Fruit fly (Drosophila melanogaster) whole organism, embryonic: ENCODE results near the gene CG13917.

Source experiments
- Ada2b ChIP-seq: fragments of 200-800 bp; sonication (Bioruptor generic); IDR thresholded peaks from 2 replicates; pipeline ENCODE4 v1.3.6; 2022; ENCODE audit warnings: missing biosample characterization, missing genetic modification characterization
- Asciz ChIP-seq: fragments of 200-800 bp; sonication (Bioruptor generic); optimal IDR thresholded peaks from 2 replicates; lab custom pipeline; 2017; ENCODE audit warnings: missing biosample characterization, mild to moderate bottlenecking, missing genetic modification characterization, missing genetic modification reagents
- Atf-2 ChIP-seq: fragments of 200-800 bp; sonication (Bioruptor generic); optimal IDR thresholded peaks from 2 replicates; lab custom pipeline; 2016; ENCODE audit warnings: missing biosample characterization, missing genetic modification characterization
- Blimp-1 ChIP-seq: fragments of 200-800 bp; sonication (Bioruptor generic); optimal IDR thresholded peaks from 3 replicates; lab custom pipeline; 2018; ENCODE audit warnings: missing biosample characterization, missing genetic modification characterization, mild to moderate bottlenecking, moderate library complexity, missing genetic modification reagents
- Bteb2 ChIP-seq: fragments of 200-800 bp; sonication (Bioruptor generic); optimal IDR thresholded peaks from 2 replicates; lab custom pipeline; 2016; ENCODE audit warnings: missing biosample characterization, missing genetic modification characterization
- CG12942 ChIP-seq: fragments of 200-800 bp; sonication (Bioruptor generic); optimal IDR thresholded peaks from 3 replicates; lab custom pipeline; 2016; ENCODE audit warnings: missing biosample characterization, missing genetic modification characterization
- CG13123 ChIP-seq: fragments of 200-800 bp; sonication (Bioruptor generic); optimal IDR thresholded peaks from 2 replicates; lab custom pipeline; 2016; ENCODE audit warnings: missing biosample characterization, missing genetic modification characterization
- CG13424 ChIP-seq: fragments of 200-800 bp; sonication (Bioruptor generic); optimal IDR thresholded peaks from 2 replicates; lab custom pipeline; 2019; ENCODE audit warnings: missing biosample characterization, mild to moderate bottlenecking, missing genetic modification characterization, moderate library complexity
- CG18011 ChIP-seq: fragments of 200-800 bp; sonication (Bioruptor generic); optimal IDR thresholded peaks from 2 replicates; lab custom pipeline; 2017; ENCODE audit warnings: missing biosample characterization, missing genetic modification characterization, mild to moderate bottlenecking, moderate library complexity, missing genotype
- CG18262 ChIP-seq: fragments of 200-800 bp; optimal IDR thresholded peaks from 3 replicates; lab custom pipeline; 2019; ENCODE audit warnings: missing biosample characterization, mild to moderate bottlenecking, missing genetic modification characterization, moderate library complexity
- CG18764 ChIP-seq: fragments of 200-800 bp; sonication (Bioruptor generic); optimal IDR thresholded peaks from 3 replicates; lab custom pipeline; 2016; ENCODE audit warnings: missing biosample characterization, missing genetic modification characterization
- CG2712 ChIP-seq: fragments of 200-800 bp; optimal IDR thresholded peaks from 3 replicates; lab custom pipeline; 2019; ENCODE audit warnings: missing biosample characterization, mild to moderate bottlenecking, missing genetic modification characterization, moderate library complexity
- CG31441 ChIP-seq: fragments of 200-800 bp; sonication (Bioruptor generic); IDR thresholded peaks from 2 replicates; pipeline ENCODE4 v1.3.6; 2022; ENCODE audit warnings: missing biosample characterization, missing genetic modification characterization
- CG32767 ChIP-seq: fragments of 200-800 bp; sonication (Bioruptor generic); IDR thresholded peaks from 2 replicates; pipeline ENCODE4 v1.3.6; 2022; ENCODE audit warnings: missing biosample characterization, missing genetic modification characterization
- CG3995 ChIP-seq: fragments of 200-800 bp; sonication (Bioruptor generic); optimal IDR thresholded peaks from 3 replicates; lab custom pipeline; 2016; ENCODE audit warnings: missing biosample characterization, missing genetic modification characterization
- CG4707 ChIP-seq: fragments of 200-800 bp; sonication (Bioruptor generic); optimal IDR thresholded peaks from 2 replicates; lab custom pipeline; 2018; ENCODE audit warnings: missing biosample characterization, mild to moderate bottlenecking, missing genetic modification characterization, moderate library complexity
- CG5953 ChIP-seq: fragments of 200-800 bp; sonication (Bioruptor generic); IDR thresholded peaks from 2 replicates; pipeline ENCODE4 v1.3.6; 2022; ENCODE audit warnings: missing biosample characterization, missing genetic modification characterization
- CG6654 ChIP-seq: fragments of 200-800 bp; sonication (Bioruptor generic); optimal IDR thresholded peaks from 2 replicates; lab custom pipeline; 2017; ENCODE audit warnings: missing biosample characterization, mild to moderate bottlenecking, missing genetic modification characterization
- CG9727 ChIP-seq: fragments of 200-800 bp; sonication (Bioruptor generic); optimal IDR thresholded peaks from 3 replicates; lab custom pipeline; 2017; ENCODE audit warnings: missing biosample characterization, mild to moderate bottlenecking, missing genetic modification characterization
- CG9932 ChIP-seq: fragments of 200-800 bp; sonication (Bioruptor generic); IDR thresholded peaks from 2 replicates; pipeline ENCODE4 v1.3.6; 2022; ENCODE audit warnings: missing biosample characterization, missing genetic modification characterization
- CoRest ChIP-seq: fragments of 200-800 bp; sonication (Bioruptor generic); optimal IDR thresholded peaks from 3 replicates; lab custom pipeline; 2018; ENCODE audit warnings: missing biosample characterization, mild to moderate bottlenecking, missing genetic modification characterization, moderate library complexity
- D19A ChIP-seq: fragments of 200-800 bp; optimal IDR thresholded peaks from 3 replicates; lab custom pipeline; 2019; ENCODE audit warnings: missing biosample characterization, mild to moderate bottlenecking, missing genetic modification characterization, moderate library complexity
- Fer3 ChIP-seq: fragments of 200-800 bp; sonication (Bioruptor generic); optimal IDR thresholded peaks from 2 replicates; lab custom pipeline; 2018; ENCODE audit warnings: missing biosample characterization, mild to moderate bottlenecking, missing genetic modification characterization, moderate library complexity
- HLH4C ChIP-seq: fragments of 200-800 bp; sonication (Bioruptor generic); IDR thresholded peaks from 3 replicates; pipeline ENCODE4 v1.3.6; 2022; ENCODE audit warnings: missing biosample characterization, missing genetic modification characterization; ENCODE audit not compliant: partially characterized antibody
- HLHmδ ChIP-seq: fragments of 200-800 bp; sonication (Bioruptor generic); optimal IDR thresholded peaks from 2 replicates; lab custom pipeline; 2018; ENCODE audit warnings: missing biosample characterization, mild to moderate bottlenecking, missing genetic modification characterization, moderate library complexity
- Lim3 ChIP-seq: fragments of 200-800 bp; sonication (Bioruptor generic); IDR thresholded peaks from 2 replicates; pipeline ENCODE4 v1.3.6; 2022; ENCODE audit warnings: missing biosample characterization, missing genetic modification characterization
- Med ChIP-seq: fragments of 200-800 bp; sonication (Bioruptor generic); peaks from one replicate; lab custom pipeline; 2016; ENCODE audit warnings: missing biosample characterization, missing genetic modification characterization, mild to moderate bottlenecking, inconsistent platforms, moderate library complexity
- Oli ChIP-seq: fragments of 200-800 bp; sonication (Bioruptor generic); optimal IDR thresholded peaks from 2 replicates; lab custom pipeline; 2018; ENCODE audit warnings: missing biosample characterization, mild to moderate bottlenecking, missing genetic modification characterization, moderate library complexity
- Ravus ChIP-seq: fragments of 200-800 bp; sonication (Bioruptor generic); IDR thresholded peaks from 2 replicates; pipeline ENCODE4 v1.3.6; 2022; ENCODE audit warnings: missing biosample characterization, missing genetic modification characterization
- Sry-β ChIP-seq: fragments of 200-800 bp; sonication (Bioruptor generic); optimal IDR thresholded peaks from 2 replicates; lab custom pipeline; 2018; ENCODE audit warnings: missing biosample characterization, mild to moderate bottlenecking, missing genetic modification characterization, moderate library complexity
- Sry-δ ChIP-seq: fragments of 200-800 bp; sonication (Bioruptor generic); optimal IDR thresholded peaks from 2 replicates; lab custom pipeline; 2016; ENCODE audit warnings: missing biosample characterization, missing genetic modification characterization
- Taf1 ChIP-seq: fragments of 200-800 bp; sonication (Bioruptor generic); IDR thresholded peaks from 2 replicates; pipeline ENCODE4 v1.3.6; 2022; ENCODE audit warnings: missing biosample characterization, missing genetic modification characterization
- Tbp ChIP-seq: fragments of >200 bp; optimal IDR thresholded peaks from 2 replicates; lab custom pipeline; 2018; ENCODE audit warnings: missing biosample characterization, missing genetic modification characterization
- ase ChIP-seq: fragments of 200-800 bp; sonication (Bioruptor generic); IDR thresholded peaks from 3 replicates; pipeline ENCODE4 v1.3.6; 2022; ENCODE audit warnings: missing biosample characterization, missing genetic modification characterization
- bcd ChIP-seq: fragments of 200-800 bp; sonication (Bioruptor generic); optimal IDR thresholded peaks from 2 replicates; lab custom pipeline; 2017; ENCODE audit warnings: missing biosample characterization, mild to moderate bottlenecking, missing genetic modification characterization
- ci ChIP-seq: fragments of 200-800 bp; sonication (Bioruptor generic); IDR thresholded peaks from 3 replicates; pipeline ENCODE4 v1.3.6; 2022; ENCODE audit warnings: missing biosample characterization, missing genetic modification characterization
- emc ChIP-seq: fragments of 200-800 bp; sonication (Bioruptor generic); optimal IDR thresholded peaks from 2 replicates; lab custom pipeline; 2016; ENCODE audit warnings: missing biosample characterization, missing genetic modification characterization
- eyg ChIP-seq: fragments of 200-800 bp; sonication (Bioruptor generic); optimal IDR thresholded peaks from 3 replicates; lab custom pipeline; 2016; ENCODE audit warnings: missing biosample characterization, missing genetic modification characterization
- jigr1 ChIP-seq: fragments of 200-800 bp; sonication (Bioruptor generic); IDR thresholded peaks from 3 replicates; pipeline ENCODE4 v1.3.6; 2022; ENCODE audit warnings: missing biosample characterization, missing genetic modification characterization
- nerfin-1 ChIP-seq: fragments of 200-800 bp; sonication (Bioruptor generic); optimal IDR thresholded peaks from 3 replicates; lab custom pipeline; 2019; ENCODE audit warnings: missing biosample characterization, mild to moderate bottlenecking, missing genetic modification characterization, moderate library complexity
- org-1 ChIP-seq: fragments of 200-800 bp; sonication (Bioruptor generic); optimal IDR thresholded peaks from 2 replicates; lab custom pipeline; 2017; ENCODE audit warnings: missing biosample characterization, missing genetic modification characterization
- pb ChIP-seq: fragments of 200-800 bp; sonication (Bioruptor generic); optimal IDR thresholded peaks from 3 replicates; lab custom pipeline; 2016; ENCODE audit warnings: missing biosample characterization, missing genetic modification characterization
- peb ChIP-seq: fragments of 200-800 bp; sonication (Bioruptor generic); IDR thresholded peaks from 2 replicates; pipeline ENCODE4 v1.3.6; 2022; ENCODE audit warnings: missing biosample characterization, missing genetic modification characterization
- scrt ChIP-seq: fragments of 200-800 bp; sonication (Bioruptor generic); optimal IDR thresholded peaks from 2 replicates; lab custom pipeline; 2018; ENCODE audit warnings: missing biosample characterization, mild to moderate bottlenecking, missing genetic modification characterization, moderate library complexity
- sens ChIP-seq: fragments of 200-800 bp; sonication (Bioruptor generic); peaks from one replicate; lab custom pipeline; 2016; ENCODE audit warnings: missing biosample characterization, missing genetic modification characterization
- shn ChIP-seq: fragments of 200-800 bp; sonication (Bioruptor generic); optimal IDR thresholded peaks from 3 replicates; lab custom pipeline; 2016; ENCODE audit warnings: missing biosample characterization, missing genetic modification characterization
- sim ChIP-seq: fragments of 200-800 bp; sonication (Bioruptor generic); IDR thresholded peaks from 2 replicates; pipeline ENCODE4 v1.3.6; 2022; ENCODE audit warnings: missing biosample characterization, missing genetic modification characterization
- sqz ChIP-seq: fragments of 200-800 bp; sonication (Bioruptor generic); optimal IDR thresholded peaks from 3 replicates; lab custom pipeline; 2018; ENCODE audit warnings: missing biosample characterization, mild to moderate bottlenecking, missing genetic modification characterization
- tap ChIP-seq: fragments of 200-800 bp; optimal IDR thresholded peaks from 3 replicates; lab custom pipeline; 2019; ENCODE audit warnings: missing biosample characterization, mild to moderate bottlenecking, missing genetic modification characterization, moderate library complexity
- zen ChIP-seq: fragments of 200-800 bp; sonication (Bioruptor generic); optimal IDR thresholded peaks from 3 replicates; lab custom pipeline; 2018; ENCODE audit warnings: missing biosample characterization, mild to moderate bottlenecking, missing genetic modification characterization, moderate library complexity

CG13917 gene

DNA sequence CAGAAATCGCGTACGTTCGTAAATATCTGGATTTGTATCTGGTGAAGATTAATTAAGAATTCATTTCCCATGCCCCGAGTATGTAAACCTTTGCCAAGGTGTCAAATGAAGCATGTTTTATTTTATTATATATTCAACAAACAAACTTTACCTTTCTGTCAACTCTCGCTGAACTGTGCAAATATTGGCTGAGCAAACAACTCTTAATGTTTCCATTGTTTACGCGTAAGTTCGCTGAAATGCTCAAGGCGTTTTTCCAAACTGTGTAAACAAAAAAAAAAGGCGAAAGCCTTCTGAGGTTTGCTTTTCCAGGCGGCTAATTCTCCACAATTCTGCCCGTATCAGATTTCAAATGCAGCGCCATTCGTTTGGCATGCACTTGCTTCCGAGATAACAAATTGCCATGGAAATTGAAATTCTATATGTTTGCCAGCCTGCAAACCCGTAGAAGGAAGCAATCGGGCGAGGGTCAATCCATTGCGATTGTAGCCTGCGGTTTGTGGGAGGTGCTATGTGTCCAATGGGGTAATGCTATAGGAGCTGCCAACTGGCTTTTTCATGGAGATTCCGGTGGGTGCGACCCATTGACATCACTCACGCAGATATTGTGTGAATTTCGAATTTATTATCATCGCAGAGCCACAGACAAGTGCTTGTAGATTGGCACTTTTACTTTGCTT, 15.3 kb downstream of the CG13917 start (continued):
- TF ChIP-seq sqz (GFP tag; lab: Kevin White, UChicago), result no peak
- 0 out of 2 replicates have a peak, but pooled peaks have one; percentile 26 for TF ChIP-seq sim (GFP tag; lab: Robert Waterston, UW)
- no peak for TF ChIP-seq scrt (GFP tag; lab: Kevin White, UChicago)
- TF ChIP-seq CG13123 (GFP tag; lab: Kevin White, UChicago), result peak; percentile 12
- peak; percentile 38; the same call in 1 of the 2 replicates for TF ChIP-seq CG31441 (GFP tag; lab: Robert Waterston, UW)
- TF ChIP-seq CG4707 (GFP tag; lab: Kevin White, UChicago), result peak; percentile 26
- peak; percentile 75 for TF ChIP-seq CG9727 (GFP tag; lab: Kevin White, UChicago)
- no peak for TF ChIP-seq CG18262 (tag; lab: Kevin White, UChicago)
- peak; percentile 62 for TF ChIP-seq CoRest (tag; lab: Kevin White, UChicago)
- peak; percentile 80 for TF ChIP-seq Asciz (GFP tag; lab: Kevin White, UChicago)
- TF ChIP-seq Ravus (GFP tag; lab: Robert Waterston, UW), result peak; percentile 24; the same call in 1 of the 2 replicates
- no peak for TF ChIP-seq HLH4C
- TF ChIP-seq CG2712 (tag; lab: Kevin White, UChicago), result no peak
- TF ChIP-seq CG18764 (GFP tag; lab: Kevin White, UChicago), result no peak
- TF ChIP-seq Fer3 (tag; lab: Kevin White, UChicago), result peak; percentile 88
- peak; percentile 58 for TF ChIP-seq bcd (GFP tag; lab: Kevin White, UChicago)
- TF ChIP-seq CG13424 (tag; lab: Kevin White, UChicago), result peak; percentile 35
- TF ChIP-seq ci, result peak; percentile 67
- no peak for TF ChIP-seq shn (GFP tag; lab: Kevin White, UChicago)
- TF ChIP-seq CG18011 (GFP tag; lab: Kevin White, UChicago), result peak; percentile 62
- no peak for TF ChIP-seq zen
- TF ChIP-seq org-1 (GFP tag; lab: Kevin White, UChicago), result peak; percentile 75
- TF ChIP-seq eyg (GFP tag; lab: Kevin White, UChicago), result peak; percentile 78
- TF ChIP-seq CG12942 (GFP tag; lab: Kevin White, UChicago), result peak; percentile 38
- TF ChIP-seq peb (GFP tag; lab: Robert Waterston, UW), result no peak
- TF ChIP-seq nerfin-1, result peak; percentile 26
- TF ChIP-seq Ada2b (GFP tag; lab: Robert Waterston, UW), result peak; percentile 52
- peak; percentile 97 for TF ChIP-seq Med (GFP tag; lab: Kevin White, UChicago)
- TF ChIP-seq Lim3 (GFP tag; lab: Robert Waterston, UW), result no peak
- TF ChIP-seq HLHmδ (GFP tag; lab: Kevin White, UChicago), result no peak
- no peak; the same call in 2 of the 3 replicates for TF ChIP-seq ase (GFP tag; lab: Robert Waterston, UW)
- peak; percentile 33 for TF ChIP-seq pb (GFP tag; lab: Kevin White, UChicago)
- peak; percentile 42 for TF ChIP-seq emc (GFP tag; lab: Kevin White, UChicago)
- TF ChIP-seq Atf-2 (GFP tag; lab: Kevin White, UChicago), result no peak
- TF ChIP-seq Taf1 (GFP tag; lab: Robert Waterston, UW), result peak; percentile 36; the same call in 1 of the 2 replicates
- no peak for TF ChIP-seq Sry-β
- peak; percentile 3 for TF ChIP-seq Oli (tag; lab: Kevin White, UChicago)
- TF ChIP-seq D19A (tag; lab: Kevin White, UChicago), result no peak
- TF ChIP-seq jigr1 (GFP tag; lab: Robert Waterston, UW), result no peak
- TF ChIP-seq CG9932 (GFP tag; lab: Robert Waterston, UW), result peak; percentile 68
- peak; percentile 62 for TF ChIP-seq Blimp-1 (GFP tag; lab: Kevin White, UChicago)
- TF ChIP-seq CG3995, result peak; percentile 62
- TF ChIP-seq Bteb2 (GFP tag; lab: Kevin White, UChicago), result peak; percentile 60
- TF ChIP-seq tap (tag; lab: Kevin White, UChicago), result no peak
- TF ChIP-seq CG6654, result peak; percentile 4
- peak; percentile 19 for TF ChIP-seq Sry-δ (GFP tag; lab: Kevin White, UChicago)
- 0 out of 2 replicates have a peak, but pooled peaks have one; percentile 50 for TF ChIP-seq CG5953 (GFP tag; lab: Robert Waterston, UW)
- peak; percentile 39; the same call in 1 of the 2 replicates for TF ChIP-seq CG32767 (GFP tag; lab: Robert Waterston, UW)
- peak; percentile 86 for TF ChIP-seq sens (GFP tag; lab: Kevin White, UChicago)
- TF ChIP-seq Tbp (GFP tag; lab: Kevin White, UChicago), result no peak
